Worm (Caenorhabditis elegans) whole organism, L1 larva: ENCODE measurements around the gene xol-1.

Experiments used
- C04F5.9 ChIP-seq: sonication (generic microtip); optimal IDR thresholded peaks from 2 replicates; lab custom pipeline; 2016; ENCODE audit warnings: missing genetic modification characterization, missing compliant biosample characterization
- C34B4.2 ChIP-seq: sonication (generic microtip); optimal IDR thresholded peaks from 2 replicates; lab custom pipeline; 2017; ENCODE audit warnings: mild to moderate bottlenecking, missing genetic modification characterization, missing compliant biosample characterization
- F16B12.6 ChIP-seq: fragments of 150-350 bp; optimal IDR thresholded peaks from 2 replicates; lab custom pipeline; 2014; ENCODE audit warnings: missing biosample characterization, missing genetic modification characterization
- aha-1 ChIP-seq: fragments of 150-350 bp; optimal IDR thresholded peaks from 2 replicates; lab custom pipeline; 2014; ENCODE audit warnings: missing biosample characterization, missing genetic modification characterization
- aly-2 ChIP-seq: fragments of 150-350 bp; optimal IDR thresholded peaks from 2 replicates; lab custom pipeline; 2014; ENCODE audit warnings: missing biosample characterization, missing genetic modification characterization
- ama-1 ChIP-seq: fragments of 150-350 bp; optimal IDR thresholded peaks from 2 replicates; lab custom pipeline; 2014
- blmp-1 ChIP-seq: fragments of 150-350 bp; optimal IDR thresholded peaks from 2 replicates; lab custom pipeline; 2014; ENCODE audit warnings: missing biosample characterization, missing genetic modification characterization
- ceh-8 ChIP-seq: fragments of 200-800 bp; sonication (Bioruptor generic); optimal IDR thresholded peaks from 2 replicates; lab custom pipeline; 2018; ENCODE audit warnings: mild to moderate bottlenecking, missing genetic modification characterization, moderate library complexity, missing compliant biosample characterization
- ceh-88 ChIP-seq: fragments of 200-800 bp; sonication (Bioruptor generic); IDR thresholded peaks from 2 replicates; pipeline ENCODE4 v1.3.6; 2022; ENCODE audit warnings: missing genetic modification characterization, missing compliant biosample characterization
- ces-1 ChIP-seq: fragments of 150-350 bp; optimal IDR thresholded peaks from 2 replicates; lab custom pipeline; 2014; ENCODE audit warnings: missing biosample characterization, missing genetic modification reagents, missing genetic modification characterization
- dpl-1 ChIP-seq, 3 experiments: fragments of 150-350 bp in 2 of 3; sonication (generic microtip) in 1 of 3; optimal IDR thresholded peaks; 2 replicates each; lab custom pipeline; 2014 to 2017; ENCODE audit warnings: missing biosample characterization in 3 of 3, missing genetic modification characterization in 3 of 3, missing genetic modification reagents in 3 of 3
- dsc-1 ChIP-seq: sonication (generic microtip); optimal IDR thresholded peaks from 2 replicates; lab custom pipeline; 2016; ENCODE audit warnings: mild to moderate bottlenecking, missing genetic modification characterization, missing compliant biosample characterization
- efl-3 ChIP-seq: fragments of 200-800 bp; sonication (Bioruptor generic); optimal IDR thresholded peaks from 2 replicates; lab custom pipeline; 2018; ENCODE audit warnings: mild to moderate bottlenecking, missing genetic modification characterization, missing compliant biosample characterization
- egl-13 ChIP-seq: sonication (generic microtip); optimal IDR thresholded peaks from 2 replicates; lab custom pipeline; 2016; ENCODE audit warnings: missing genotype, missing genetic modification reagents, missing genetic modification characterization, missing compliant biosample characterization
- egl-27 ChIP-seq, 2 experiments: fragments of 150-350 bp in 1 of 2; sonication (generic microtip); optimal IDR thresholded peaks; 3 replicates each; lab custom pipeline; 2017 to 2018; ENCODE audit warnings: missing biosample characterization in 2 of 2, missing genetic modification characterization in 2 of 2, missing genetic modification reagents in 2 of 2
- elt-2 ChIP-seq: sonication (generic microtip); optimal IDR thresholded peaks from 2 replicates; lab custom pipeline; 2016; ENCODE audit warnings: missing genetic modification characterization, mild to moderate bottlenecking, inconsistent platforms, missing compliant biosample characterization, missing genetic modification reagents
- fkh-10 ChIP-seq: sonication (generic microtip); optimal IDR thresholded peaks from 2 replicates; lab custom pipeline; 2017; ENCODE audit warnings: missing biosample characterization, missing genetic modification reagents, missing genetic modification characterization
- fkh-4 ChIP-seq: sonication (generic microtip); optimal IDR thresholded peaks from 2 replicates; lab custom pipeline; 2016; ENCODE audit warnings: missing compliant biosample characterization, missing genetic modification characterization, borderline replicate concordance
- fos-1 ChIP-seq: fragments of 150-350 bp; optimal IDR thresholded peaks from 2 replicates; lab custom pipeline; 2014; ENCODE audit warnings: missing biosample characterization, missing genetic modification characterization
- grh-1 ChIP-seq: fragments of 200-800 bp; sonication (Bioruptor generic); IDR thresholded peaks from 2 replicates; pipeline ENCODE4 v1.3.6; 2022; ENCODE audit warnings: missing genetic modification reagents, missing genetic modification characterization, missing compliant biosample characterization
- hlh-17 ChIP-seq: fragments of 200-800 bp; sonication (Bioruptor generic); optimal IDR thresholded peaks from 2 replicates; lab custom pipeline; 2018; ENCODE audit warnings: missing genetic modification characterization, mild to moderate bottlenecking, missing compliant biosample characterization, moderate library complexity, borderline replicate concordance
- hpl-2 ChIP-seq: fragments of 150-350 bp; optimal IDR thresholded peaks from 2 replicates; lab custom pipeline; 2014; ENCODE audit warnings: missing biosample characterization, missing genetic modification reagents, missing genetic modification characterization
- isw-1 ChIP-seq: fragments of 200-800 bp; sonication (Bioruptor generic); IDR thresholded peaks from 2 replicates; pipeline ENCODE4 v1.3.6; 2022; ENCODE audit warnings: missing genetic modification characterization, missing compliant biosample characterization
- jun-1 ChIP-seq: fragments of 150-350 bp; optimal IDR thresholded peaks from 2 replicates; lab custom pipeline; 2014; ENCODE audit warnings: missing biosample characterization, missing genetic modification reagents, missing genetic modification characterization
- lin-13 ChIP-seq: fragments of 150-350 bp; optimal IDR thresholded peaks from 2 replicates; lab custom pipeline; 2014; ENCODE audit warnings: missing biosample characterization, missing genetic modification reagents, missing genetic modification characterization
- lin-35 ChIP-seq, 2 experiments: fragments of 150-350 bp; optimal IDR thresholded peaks; 2 replicates each; lab custom pipeline; 2014; ENCODE audit warnings: missing biosample characterization in 2 of 2, missing genetic modification characterization in 2 of 2, missing genetic modification reagents in 2 of 2
- lin-39 ChIP-seq: fragments of 150-350 bp; optimal IDR thresholded peaks from 2 replicates; lab custom pipeline; 2014; ENCODE audit warnings: missing biosample characterization, missing genetic modification reagents, missing genetic modification characterization
- lsy-2 ChIP-seq, 2 experiments: fragments of 150-350 bp; optimal IDR thresholded peaks; 2 replicates each; lab custom pipeline; 2014; ENCODE audit warnings: missing biosample characterization in 2 of 2, missing genetic modification characterization in 2 of 2
- mef-2 ChIP-seq: fragments of 150-350 bp; optimal IDR thresholded peaks from 2 replicates; lab custom pipeline; 2014; ENCODE audit warnings: missing biosample characterization, missing genetic modification characterization
- nhr-12 ChIP-seq: sonication (generic microtip); optimal IDR thresholded peaks from 2 replicates; lab custom pipeline; 2017; ENCODE audit warnings: missing biosample characterization, missing genetic modification characterization
- nhr-19 ChIP-seq: fragments of 200-800 bp; sonication (Bioruptor generic); conservative IDR thresholded peaks from 2 replicates; pipeline ENCODE4 v1.3.6; 2022; ENCODE audit warnings: missing genetic modification characterization, missing compliant biosample characterization
- nhr-237 ChIP-seq: fragments of 150-350 bp; optimal IDR thresholded peaks from 2 replicates; lab custom pipeline; 2014; ENCODE audit warnings: missing biosample characterization, missing genetic modification characterization
- nhr-47 ChIP-seq: sonication (generic microtip); optimal IDR thresholded peaks from 2 replicates; lab custom pipeline; 2016; ENCODE audit warnings: mild to moderate bottlenecking, missing genetic modification characterization, moderate library complexity, missing compliant biosample characterization
- nhr-71 ChIP-seq: sonication (generic microtip); optimal IDR thresholded peaks from 2 replicates; lab custom pipeline; 2016; ENCODE audit warnings: mild to moderate bottlenecking, missing genetic modification characterization, moderate library complexity, missing compliant biosample characterization
- nhr-76 ChIP-seq: sonication (generic microtip); optimal IDR thresholded peaks from 2 replicates; lab custom pipeline; 2017; ENCODE audit warnings: missing biosample characterization, missing genetic modification characterization
- nhr-77 ChIP-seq: fragments of 150-350 bp; optimal IDR thresholded peaks from 2 replicates; lab custom pipeline; 2014; ENCODE audit warnings: missing biosample characterization, missing genetic modification characterization
- nhr-84 ChIP-seq: sonication (generic microtip); optimal IDR thresholded peaks from 2 replicates; lab custom pipeline; 2017; ENCODE audit warnings: missing biosample characterization, missing genetic modification characterization
- nhr-85 ChIP-seq: sonication (generic microtip); peaks from one replicate; lab custom pipeline; 2016; ENCODE audit warnings: missing genetic modification characterization, inconsistent platforms, missing compliant biosample characterization
- pqm-1 ChIP-seq: sonication (generic microtip); optimal IDR thresholded peaks from 3 replicates; lab custom pipeline; 2017; ENCODE audit warnings: missing biosample characterization, missing genetic modification characterization
- skn-1 ChIP-seq: fragments of 150-350 bp; optimal IDR thresholded peaks from 2 replicates; lab custom pipeline; 2014; ENCODE audit warnings: missing biosample characterization, missing genetic modification characterization
- snpc-4 ChIP-seq: fragments of 150-350 bp; optimal IDR thresholded peaks from 2 replicates; lab custom pipeline; 2014; ENCODE audit warnings: missing biosample characterization, missing genetic modification characterization
- snu-23 ChIP-seq: sonication (generic microtip); optimal IDR thresholded peaks from 2 replicates; lab custom pipeline; 2016; ENCODE audit warnings: missing genetic modification characterization, missing compliant biosample characterization
- sox-4 ChIP-seq: sonication (generic microtip); optimal IDR thresholded peaks from 2 replicates; lab custom pipeline; 2016; ENCODE audit warnings: missing genetic modification characterization, missing compliant biosample characterization
- sptf-1 ChIP-seq: fragments of 150-350 bp; optimal IDR thresholded peaks from 2 replicates; lab custom pipeline; 2014; ENCODE audit warnings: missing biosample characterization, missing genetic modification characterization
- swsn-7 ChIP-seq: sonication (generic microtip); optimal IDR thresholded peaks from 2 replicates; lab custom pipeline; 2016; ENCODE audit warnings: missing genetic modification characterization, missing compliant biosample characterization
- tbx-2 ChIP-seq: sonication (generic microtip); optimal IDR thresholded peaks from 2 replicates; lab custom pipeline; 2016; ENCODE audit warnings: missing genetic modification characterization, missing compliant biosample characterization
- tlp-1 ChIP-seq: fragments of 150-350 bp; optimal IDR thresholded peaks from 2 replicates; lab custom pipeline; 2014; ENCODE audit warnings: missing biosample characterization, missing genetic modification characterization
- unc-130 ChIP-seq: fragments of 150-350 bp; optimal IDR thresholded peaks from 2 replicates; lab custom pipeline; 2017; ENCODE audit warnings: missing biosample characterization, missing genetic modification characterization, inconsistent platforms
- unc-30 ChIP-seq: sonication (generic microtip); optimal IDR thresholded peaks from 2 replicates; lab custom pipeline; 2017; ENCODE audit warnings: missing biosample characterization, missing genetic modification characterization
- unc-86 ChIP-seq: sonication (generic microtip); optimal IDR thresholded peaks from 2 replicates; lab custom pipeline; 2016; ENCODE audit warnings: missing genetic modification characterization, missing compliant biosample characterization
- vab-15 ChIP-seq: sonication (generic microtip); optimal IDR thresholded peaks from 2 replicates; lab custom pipeline; 2017; ENCODE audit warnings: missing genotype, mild to moderate bottlenecking, missing genetic modification characterization, missing compliant biosample characterization
- xbp-1 ChIP-seq: sonication (generic microtip); optimal IDR thresholded peaks from 2 replicates; lab custom pipeline; 2016; ENCODE audit warnings: missing genetic modification characterization, missing compliant biosample characterization
- zag-1 ChIP-seq: fragments of 150-350 bp; optimal IDR thresholded peaks from 2 replicates; lab custom pipeline; 2014; ENCODE audit warnings: missing biosample characterization, missing genetic modification characterization
- zip-4 ChIP-seq: fragments of 200-800 bp; sonication (Bioruptor generic); optimal IDR thresholded peaks from 2 replicates; lab custom pipeline; 2018; ENCODE audit warnings: mild to moderate bottlenecking, missing genetic modification characterization, moderate library complexity, missing compliant biosample characterization
- ztf-11 ChIP-seq, 2 experiments: sonication (generic microtip); optimal IDR thresholded peaks; 2 replicates each; lab custom pipeline; 2016 to 2017; ENCODE audit warnings: missing genetic modification characterization in 2 of 2, missing biosample characterization in 1 of 2, missing compliant biosample characterization in 1 of 2

Gene xol-1

DNA sequence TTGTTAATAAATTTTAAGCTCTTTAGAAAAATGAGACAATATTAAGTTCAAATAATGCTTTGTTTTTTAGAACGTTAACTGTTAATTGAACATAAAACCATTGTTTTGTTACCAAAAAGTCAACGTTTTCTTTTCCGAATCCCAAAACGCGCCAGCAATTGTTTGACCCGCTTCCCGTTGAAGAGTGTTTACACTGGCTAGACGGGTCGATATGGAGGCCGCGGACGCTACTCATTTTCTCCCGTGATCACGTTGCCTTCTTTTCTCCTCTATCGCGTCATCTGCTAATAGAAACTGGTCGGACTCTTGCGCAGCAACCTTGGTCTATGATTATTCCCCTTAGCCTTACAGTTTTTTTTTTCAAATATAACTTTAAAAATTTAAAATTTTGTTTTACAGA lies 12.0 kb upstream of the xol-1 start, which contains the start of gene C34D10.1:
TSS of gene C34D10.1 (plus strand) at position 400 of the 400 bp plus-strand sequence.
- no peak for TF ChIP-seq aly-2
- no peak for TF ChIP-seq sptf-1
- peak; percentile 90 for TF ChIP-seq nhr-71 (tag; lab: Kevin White, UChicago)
- TF ChIP-seq snpc-4, result peak; percentile 31
- TF ChIP-seq unc-30, result no peak
- TF ChIP-seq nhr-12 (tag; lab: Kevin White, UChicago), result no peak
- TF ChIP-seq mef-2 (tag; lab: Kevin White, UChicago), result no peak
- peak; percentile 37 for TF ChIP-seq unc-86 (tag; lab: Kevin White, UChicago)
- TF ChIP-seq aha-1 (tag; lab: Kevin White, UChicago), result no peak
- TF ChIP-seq unc-130 (tag; lab: Kevin White, UChicago), result peak; percentile 87
- TF ChIP-seq C34B4.2 (tag; lab: Kevin White, UChicago), result no peak
- TF ChIP-seq C04F5.9 (tag; lab: Kevin White, UChicago), result no peak
- peak; percentile 65 to 76 for TF ChIP-seq lin-35 (GFP tag; optimal IDR thresholded peaks at IDR 0.05; lab: Kevin White, UChicago)
- no peak for TF ChIP-seq vab-15 (tag; lab: Kevin White, UChicago)
- no peak for TF ChIP-seq ceh-8 (GFP tag; lab: Kevin White, UChicago)
- TF ChIP-seq lsy-2 (tag; optimal IDR thresholded peaks at IDR 0.05; lab: Kevin White, UChicago), result peak; percentile 71 to 74
- TF ChIP-seq lin-39 (tag; lab: Kevin White, UChicago), result peak; percentile 45
- no peak for TF ChIP-seq zag-1 (tag; lab: Kevin White, UChicago)
- peak; percentile 85 for TF ChIP-seq blmp-1
- TF ChIP-seq nhr-237 (tag; lab: Kevin White, UChicago), result no peak
- TF ChIP-seq zip-4 (GFP tag; lab: Kevin White, UChicago), result no peak
- peak; percentile 78 for TF ChIP-seq nhr-19 (GFP tag; lab: Robert Waterston, UW)
- no peak for TF ChIP-seq ces-1 (GFP tag; lab: Kevin White, UChicago)
- no peak for TF ChIP-seq ztf-11 (tag; optimal IDR thresholded peaks at IDR 0.05; lab: Kevin White, UChicago)
- TF ChIP-seq swsn-7 (tag; lab: Kevin White, UChicago), result peak; percentile 78
- peak; percentile 29 for TF ChIP-seq isw-1 (GFP tag; lab: Robert Waterston, UW)
- peak; percentile 5 for TF ChIP-seq fos-1
- no peak for TF ChIP-seq tlp-1 (tag; lab: Kevin White, UChicago)
- TF ChIP-seq elt-2 (tag; lab: Kevin White, UChicago), result no peak
- TF ChIP-seq snu-23 (GFP tag; lab: Kevin White, UChicago), result peak; percentile 89
- no peak for TF ChIP-seq sox-4 (tag; lab: Kevin White, UChicago)
- TF ChIP-seq pqm-1 (tag; lab: Kevin White, UChicago), result no peak
- peak; percentile 21 for TF ChIP-seq F16B12.6
- no peak for TF ChIP-seq egl-13 (tag; lab: Kevin White, UChicago)
- TF ChIP-seq xbp-1 (tag; lab: Kevin White, UChicago), result peak; percentile 85
- peak; percentile 71 for TF ChIP-seq grh-1 (GFP tag; lab: Robert Waterston, UW)
- no peak for TF ChIP-seq efl-3 (GFP tag; lab: Kevin White, UChicago)
- TF ChIP-seq jun-1 (tag; lab: Kevin White, UChicago), result peak; percentile 40
- peak; percentile 91 for TF ChIP-seq nhr-85 (tag; lab: Kevin White, UChicago)
- TF ChIP-seq lin-13 (GFP tag; lab: Kevin White, UChicago), result peak; percentile 50
- no peak for TF ChIP-seq skn-1 (tag; lab: Kevin White, UChicago)
- no peak for TF ChIP-seq ceh-88 (GFP tag; lab: Robert Waterston, UW)
- TF ChIP-seq dsc-1 (tag; lab: Kevin White, UChicago), result peak; percentile 48
- peak; percentile 80 for TF ChIP-seq tbx-2
- peak; percentile 15 for TF ChIP-seq ama-1 (lab: Kevin White, UChicago)
- peak; percentile 71 for TF ChIP-seq nhr-47 (tag; lab: Kevin White, UChicago)
- TF ChIP-seq nhr-77 (tag; lab: Kevin White, UChicago), result peak; percentile 54
- TF ChIP-seq dpl-1 (GFP tag; optimal IDR thresholded peaks at IDR 0.05; lab: Kevin White, UChicago), result peak; percentile 50 to 72 (median 66)
- TF ChIP-seq hlh-17, result no peak
- TF ChIP-seq fkh-4, result no peak
- no peak for TF ChIP-seq nhr-76 (tag; lab: Kevin White, UChicago)
- no peak for TF ChIP-seq hpl-2
- no peak for TF ChIP-seq egl-27 (tag; optimal IDR thresholded peaks at IDR 0.05; lab: Kevin White, UChicago)
- no peak for TF ChIP-seq nhr-84 (tag; lab: Kevin White, UChicago)
- no peak for TF ChIP-seq fkh-10 (GFP tag; lab: Kevin White, UChicago)
